Fruit fly (Drosophila melanogaster): ENCODE results near the gene CG6138.

The CG6138 gene

DNA sequence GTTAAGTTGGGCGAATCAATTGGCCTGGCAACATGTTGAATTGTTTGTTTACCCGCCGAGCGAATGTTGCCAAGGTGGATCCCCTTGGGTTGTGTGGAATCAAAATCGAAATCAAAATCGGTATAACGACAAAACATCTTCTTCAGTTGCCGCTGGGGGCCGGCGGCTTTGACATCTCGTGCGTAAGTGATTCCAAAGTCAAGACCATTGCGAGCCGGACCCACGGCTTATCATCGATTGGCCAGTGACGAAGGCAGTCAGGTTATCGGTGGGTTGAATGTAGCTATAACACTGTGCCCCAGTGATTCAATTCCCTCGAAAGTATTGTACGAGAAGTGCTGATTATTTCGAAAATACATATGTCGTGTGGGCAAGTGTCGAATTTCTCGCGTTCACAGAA is 38.1 kb upstream of the CG6138 start (continued):
- TF ChIP-seq Hr78 (GFP tag; optimal IDR thresholded peaks at IDR 0.05) (peak in 1 of 2 experiments; percentile 54), C15 (GFP tag; IDR thresholded peaks at IDR 0.05) (no peak), fd102C (GFP tag; optimal IDR thresholded peaks at IDR 0.05) (no peak), zf30C (GFP tag; optimal IDR thresholded peaks at IDR 0.05) (no peak), CG34376 (GFP tag; optimal IDR thresholded peaks at IDR 0.05) (peak; percentile 83)

DNA sequence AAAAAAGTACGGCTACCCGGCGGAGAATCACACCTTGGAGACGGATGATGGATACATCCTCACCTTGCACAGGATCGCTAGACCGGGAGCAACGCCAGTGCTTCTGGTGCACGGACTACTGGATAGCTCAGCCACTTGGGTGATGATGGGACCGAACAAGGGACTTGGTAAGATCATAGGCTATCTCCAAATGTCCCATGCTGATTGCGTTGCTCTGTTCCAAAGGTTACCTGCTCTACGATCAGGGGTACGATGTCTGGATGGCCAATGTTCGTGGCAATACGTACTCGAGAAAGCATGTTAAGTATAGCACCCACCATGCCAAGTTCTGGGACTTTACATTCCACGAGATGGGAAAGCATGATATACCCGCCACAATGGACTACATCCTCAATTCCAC is 37.0 kb upstream of the CG6138 start:
- TF ChIP-seq ase (GFP tag; IDR thresholded peaks at IDR 0.05): no peak
- TF ChIP-seq CG1233 (GFP tag; optimal IDR thresholded peaks at IDR 0.05): no peak
- no peak for TF ChIP-seq Fer1 (GFP tag; optimal IDR thresholded peaks at IDR 0.05)
- no peak for TF ChIP-seq gsb (GFP tag; IDR thresholded peaks at IDR 0.05)
- no peak for TF ChIP-seq lov (optimal IDR thresholded peaks at IDR 0.05)
- TF ChIP-seq lov (GFP tag; IDR thresholded peaks at IDR 0.05): no peak
- no peak for TF ChIP-seq PHDP (tag; optimal IDR thresholded peaks at IDR 0.05)
- no peak for TF ChIP-seq sug (tag; optimal IDR thresholded peaks at IDR 0.05)
- no peak for TF ChIP-seq pzg (GFP tag; optimal IDR thresholded peaks at IDR 0.05)
- no peak for TF ChIP-seq mam (GFP tag; optimal IDR thresholded peaks at IDR 0.05)
- no peak for TF ChIP-seq nau (GFP tag; optimal IDR thresholded peaks at IDR 0.05)
- TF ChIP-seq CG1832 (GFP tag; optimal IDR thresholded peaks at IDR 0.05): no peak
- TF ChIP-seq odd (GFP tag; optimal IDR thresholded peaks at IDR 0.05): no peak
- no peak for TF ChIP-seq mld (GFP tag; IDR thresholded peaks at IDR 0.05; ENCODE audit: partially characterized antibody)
- no peak for TF ChIP-seq CG31365 (tag; optimal IDR thresholded peaks at IDR 0.05)
- TF ChIP-seq NfI (GFP tag; optimal IDR thresholded peaks at IDR 0.05): no peak

DNA sequence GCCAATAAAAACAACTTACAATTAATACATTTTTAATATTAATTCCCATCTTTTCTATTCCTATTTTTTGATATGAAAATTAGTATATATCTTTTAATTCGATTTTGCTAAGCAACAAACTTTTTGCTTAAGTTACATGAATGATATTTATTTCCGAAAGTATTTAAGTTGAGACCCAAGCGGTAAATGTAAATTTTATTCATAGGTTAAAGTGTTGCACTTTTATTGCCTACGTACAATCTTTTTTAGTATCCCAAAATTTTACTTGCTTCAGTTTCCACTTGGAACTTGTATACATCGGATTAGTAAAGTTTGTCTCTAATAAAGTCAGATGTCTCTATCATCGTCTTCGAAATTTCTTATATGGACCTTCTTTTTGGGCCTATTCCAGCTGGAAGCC is 35.5 kb upstream of the CG6138 start, which contains the start of gene CG18301:
Gene CG18301, plus strand, starts transcription at position 301 of the 400 bp plus-strand sequence.
- TF ChIP-seq dmrt11E (tag; optimal IDR thresholded peaks at IDR 0.05) (no peak), E2f2 (GFP tag; IDR thresholded peaks at IDR 0.05) (no peak), cg (GFP tag; optimal IDR thresholded peaks at IDR 0.05) (no peak)

DNA sequence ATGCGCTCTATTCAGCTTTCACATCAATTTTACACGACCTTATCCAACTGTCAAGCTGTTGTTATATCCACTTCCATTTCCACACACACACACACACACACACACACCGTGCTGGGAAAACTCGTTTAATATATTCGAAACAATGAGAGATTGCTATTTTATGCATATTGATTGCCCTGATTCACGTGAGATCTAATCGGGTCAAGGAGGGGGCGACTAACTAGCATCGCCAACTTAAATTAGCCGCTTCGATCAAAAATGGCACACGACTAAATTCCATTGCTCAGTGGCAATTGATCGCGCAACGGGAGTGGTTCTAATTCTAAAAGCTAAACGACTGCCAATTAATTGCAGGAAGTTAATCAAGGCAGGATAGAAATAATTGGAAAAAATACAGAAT is 33.0 kb upstream of the CG6138 start, which contains the start of gene CG18302:
Gene CG18302, plus strand, starts transcription at position 301 of the 400 bp plus-strand sequence.
- TF ChIP-seq D19B (GFP tag; optimal IDR thresholded peaks at IDR 0.05): no peak
- TF ChIP-seq Nf-YC (tag; optimal IDR thresholded peaks at IDR 0.05): no peak
- no peak for TF ChIP-seq CG1647 (GFP tag; optimal IDR thresholded peaks at IDR 0.05)
- no peak for TF ChIP-seq chinmo (GFP tag; IDR thresholded peaks at IDR 0.05; ENCODE audit: partially characterized antibody)
- TF ChIP-seq HmgZ (tag; optimal IDR thresholded peaks at IDR 0.05): no peak
- TF ChIP-seq CG33213 (GFP tag; optimal IDR thresholded peaks at IDR 0.05): no peak
- TF ChIP-seq slbo (GFP tag; IDR thresholded peaks at IDR 0.05): no peak
- no peak for TF ChIP-seq Dek (tag; optimal IDR thresholded peaks at IDR 0.05)
- TF ChIP-seq Eip74EF (GFP tag; optimal IDR thresholded peaks at IDR 0.05): no peak
- TF ChIP-seq tup (GFP tag; optimal IDR thresholded peaks at IDR 0.05): no peak
- no peak for TF ChIP-seq CG16779 (GFP tag; IDR thresholded peaks at IDR 0.05)
- TF ChIP-seq CG12155 (GFP tag; optimal IDR thresholded peaks at IDR 0.05): no peak
- TF ChIP-seq CG30020 (tag; optimal IDR thresholded peaks at IDR 0.05): no peak

Data from whole organism, embryonic.